Worm (Caenorhabditis elegans) whole organism, L1 larva: ENCODE data around the gene tag-234.

Source experiments
- Y116A8C.19 ChIP-seq: sonication (generic microtip); optimal IDR thresholded peaks from 2 replicates; lab custom pipeline; 2016; ENCODE audit warnings: missing compliant biosample characterization, missing genetic modification characterization, borderline replicate concordance
- ceh-63 ChIP-seq: fragments of 200-800 bp; sonication (Bioruptor generic); optimal IDR thresholded peaks from 2 replicates; lab custom pipeline; 2018; ENCODE audit warnings: mild to moderate bottlenecking, missing genetic modification characterization, missing compliant biosample characterization
- ceh-82 ChIP-seq, 3 experiments: fragments of 150-350 bp in 1 of 3; sonication (generic microtip) in 2 of 3; optimal IDR thresholded peaks; 2 replicates each; lab custom pipeline; 2014 to 2017; ENCODE audit warnings: missing biosample characterization in 3 of 3, missing genetic modification characterization in 3 of 3
- ceh-88 ChIP-seq: fragments of 200-800 bp; sonication (Bioruptor generic); IDR thresholded peaks from 2 replicates; pipeline ENCODE4 v1.3.6; 2022; ENCODE audit warnings: missing genetic modification characterization, missing compliant biosample characterization
- efl-1 ChIP-seq, 4 experiments: fragments of 150-350 bp; optimal IDR thresholded peaks in 3 of 4; peaks in 1 of 4; 1 replicate in 1 of 4; 2 replicates in 3 of 4; lab custom pipeline; 2014; ENCODE audit warnings: missing biosample characterization in 2 of 4, missing genetic modification characterization in 2 of 4, missing genetic modification reagents in 2 of 4
- efl-3 ChIP-seq: fragments of 200-800 bp; sonication (Bioruptor generic); optimal IDR thresholded peaks from 2 replicates; lab custom pipeline; 2018; ENCODE audit warnings: mild to moderate bottlenecking, missing genetic modification characterization, missing compliant biosample characterization
- egl-27 ChIP-seq, 2 experiments: fragments of 150-350 bp in 1 of 2; sonication (generic microtip); optimal IDR thresholded peaks; 3 replicates each; lab custom pipeline; 2017 to 2018; ENCODE audit warnings: missing biosample characterization in 2 of 2, missing genetic modification characterization in 2 of 2, missing genetic modification reagents in 2 of 2
- elt-2 ChIP-seq: sonication (generic microtip); optimal IDR thresholded peaks from 2 replicates; lab custom pipeline; 2016; ENCODE audit warnings: missing genetic modification characterization, mild to moderate bottlenecking, inconsistent platforms, missing compliant biosample characterization, missing genetic modification reagents
- fkh-10 ChIP-seq: sonication (generic microtip); optimal IDR thresholded peaks from 2 replicates; lab custom pipeline; 2017; ENCODE audit warnings: missing biosample characterization, missing genetic modification reagents, missing genetic modification characterization
- fkh-8 ChIP-seq: sonication (generic microtip); optimal IDR thresholded peaks from 2 replicates; lab custom pipeline; 2016; ENCODE audit warnings: mild to moderate bottlenecking, missing genetic modification characterization, missing compliant biosample characterization
- fos-1 ChIP-seq: fragments of 150-350 bp; optimal IDR thresholded peaks from 2 replicates; lab custom pipeline; 2014; ENCODE audit warnings: missing biosample characterization, missing genetic modification characterization
- grh-1 ChIP-seq: fragments of 200-800 bp; sonication (Bioruptor generic); IDR thresholded peaks from 2 replicates; pipeline ENCODE4 v1.3.6; 2022; ENCODE audit warnings: missing genetic modification reagents, missing genetic modification characterization, missing compliant biosample characterization
- hlh-4 ChIP-seq: sonication (generic microtip); optimal IDR thresholded peaks from 2 replicates; lab custom pipeline; 2016; ENCODE audit warnings: mild to moderate bottlenecking, missing genetic modification characterization, missing compliant biosample characterization
- irx-1 ChIP-seq: sonication (generic microtip); optimal IDR thresholded peaks from 2 replicates; lab custom pipeline; 2016; ENCODE audit warnings: missing genetic modification characterization, missing compliant biosample characterization
- jun-1 ChIP-seq: fragments of 150-350 bp; optimal IDR thresholded peaks from 2 replicates; lab custom pipeline; 2014; ENCODE audit warnings: missing biosample characterization, missing genetic modification reagents, missing genetic modification characterization
- lin-14 ChIP-seq: fragments of 200-800 bp; sonication (Bioruptor generic); optimal IDR thresholded peaks from 2 replicates; lab custom pipeline; 2018; ENCODE audit warnings: mild to moderate bottlenecking, missing genetic modification characterization, moderate library complexity, missing compliant biosample characterization
- lin-35 ChIP-seq, 2 experiments: fragments of 150-350 bp; optimal IDR thresholded peaks; 2 replicates each; lab custom pipeline; 2014; ENCODE audit warnings: missing biosample characterization in 2 of 2, missing genetic modification characterization in 2 of 2, missing genetic modification reagents in 2 of 2
- lin-39 ChIP-seq: fragments of 150-350 bp; optimal IDR thresholded peaks from 2 replicates; lab custom pipeline; 2014; ENCODE audit warnings: missing biosample characterization, missing genetic modification reagents, missing genetic modification characterization
- lir-3 ChIP-seq: sonication (generic microtip); optimal IDR thresholded peaks from 2 replicates; lab custom pipeline; 2016; ENCODE audit warnings: mild to moderate bottlenecking, missing genetic modification characterization, moderate library complexity, missing compliant biosample characterization; ENCODE audit not compliant: poor library complexity
- lsy-2 ChIP-seq, 2 experiments: fragments of 150-350 bp; optimal IDR thresholded peaks; 2 replicates each; lab custom pipeline; 2014; ENCODE audit warnings: missing biosample characterization in 2 of 2, missing genetic modification characterization in 2 of 2
- mab-9 ChIP-seq: fragments of 200-800 bp; sonication (Bioruptor generic); IDR thresholded peaks from 2 replicates; pipeline ENCODE4 v1.3.6; 2022; ENCODE audit warnings: missing genetic modification reagents, missing genetic modification characterization, missing compliant biosample characterization
- mdl-1 ChIP-seq, 2 experiments: fragments of 150-350 bp; optimal IDR thresholded peaks; 2 replicates each; lab custom pipeline; 2014 to 2017; ENCODE audit warnings: missing biosample characterization in 2 of 2, missing genetic modification characterization in 2 of 2, inconsistent platforms in 1 of 2
- mef-2 ChIP-seq: fragments of 150-350 bp; optimal IDR thresholded peaks from 2 replicates; lab custom pipeline; 2014; ENCODE audit warnings: missing biosample characterization, missing genetic modification characterization
- mep-1 ChIP-seq: fragments of 150-350 bp; optimal IDR thresholded peaks from 2 replicates; lab custom pipeline; 2014; ENCODE audit warnings: missing biosample characterization, missing genetic modification characterization
- nhr-11 ChIP-seq: fragments of 150-350 bp; optimal IDR thresholded peaks from 2 replicates; lab custom pipeline; 2014; ENCODE audit warnings: missing biosample characterization, missing genetic modification characterization
- nhr-12 ChIP-seq: sonication (generic microtip); optimal IDR thresholded peaks from 2 replicates; lab custom pipeline; 2017; ENCODE audit warnings: missing biosample characterization, missing genetic modification characterization
- nhr-19 ChIP-seq: fragments of 200-800 bp; sonication (Bioruptor generic); conservative IDR thresholded peaks from 2 replicates; pipeline ENCODE4 v1.3.6; 2022; ENCODE audit warnings: missing genetic modification characterization, missing compliant biosample characterization
- nhr-20 ChIP-seq: sonication (generic microtip); optimal IDR thresholded peaks from 2 replicates; lab custom pipeline; 2016; ENCODE audit warnings: mild to moderate bottlenecking, missing genetic modification characterization, missing compliant biosample characterization
- nhr-237 ChIP-seq: fragments of 150-350 bp; optimal IDR thresholded peaks from 2 replicates; lab custom pipeline; 2014; ENCODE audit warnings: missing biosample characterization, missing genetic modification characterization
- nhr-28 ChIP-seq: fragments of 150-350 bp; optimal IDR thresholded peaks from 2 replicates; lab custom pipeline; 2014; ENCODE audit warnings: missing biosample characterization, missing genetic modification characterization
- nhr-47 ChIP-seq: sonication (generic microtip); optimal IDR thresholded peaks from 2 replicates; lab custom pipeline; 2016; ENCODE audit warnings: mild to moderate bottlenecking, missing genetic modification characterization, moderate library complexity, missing compliant biosample characterization
- nhr-71 ChIP-seq: sonication (generic microtip); optimal IDR thresholded peaks from 2 replicates; lab custom pipeline; 2016; ENCODE audit warnings: mild to moderate bottlenecking, missing genetic modification characterization, moderate library complexity, missing compliant biosample characterization
- nhr-76 ChIP-seq: sonication (generic microtip); optimal IDR thresholded peaks from 2 replicates; lab custom pipeline; 2017; ENCODE audit warnings: missing biosample characterization, missing genetic modification characterization
- nhr-84 ChIP-seq: sonication (generic microtip); optimal IDR thresholded peaks from 2 replicates; lab custom pipeline; 2017; ENCODE audit warnings: missing biosample characterization, missing genetic modification characterization
- nhr-90 ChIP-seq: sonication (generic microtip); optimal IDR thresholded peaks from 2 replicates; lab custom pipeline; 2016; ENCODE audit warnings: mild to moderate bottlenecking, missing genetic modification characterization, missing compliant biosample characterization; ENCODE audit not compliant: poor library complexity
- pag-3 ChIP-seq: sonication (generic microtip); optimal IDR thresholded peaks from 2 replicates; lab custom pipeline; 2017; ENCODE audit warnings: missing genetic modification characterization, mild to moderate bottlenecking, missing compliant biosample characterization, antibody characterized with exemption, borderline replicate concordance; ENCODE audit not compliant: insufficient read depth
- pax-3 ChIP-seq: fragments of 200-800 bp; sonication (Bioruptor generic); optimal IDR thresholded peaks from 2 replicates; lab custom pipeline; 2018; ENCODE audit warnings: mild to moderate bottlenecking, missing genetic modification characterization, moderate library complexity, missing compliant biosample characterization
- pqm-1 ChIP-seq: sonication (generic microtip); optimal IDR thresholded peaks from 3 replicates; lab custom pipeline; 2017; ENCODE audit warnings: missing biosample characterization, missing genetic modification characterization
- skn-1 ChIP-seq: fragments of 150-350 bp; optimal IDR thresholded peaks from 2 replicates; lab custom pipeline; 2014; ENCODE audit warnings: missing biosample characterization, missing genetic modification characterization
- snpc-4 ChIP-seq: fragments of 150-350 bp; optimal IDR thresholded peaks from 2 replicates; lab custom pipeline; 2014; ENCODE audit warnings: missing biosample characterization, missing genetic modification characterization
- snu-23 ChIP-seq: sonication (generic microtip); optimal IDR thresholded peaks from 2 replicates; lab custom pipeline; 2016; ENCODE audit warnings: missing genetic modification characterization, missing compliant biosample characterization
- sox-4 ChIP-seq: sonication (generic microtip); optimal IDR thresholded peaks from 2 replicates; lab custom pipeline; 2016; ENCODE audit warnings: missing genetic modification characterization, missing compliant biosample characterization
- sptf-1 ChIP-seq: fragments of 150-350 bp; optimal IDR thresholded peaks from 2 replicates; lab custom pipeline; 2014; ENCODE audit warnings: missing biosample characterization, missing genetic modification characterization
- sup-37 ChIP-seq: fragments of 200-800 bp; sonication (Bioruptor generic); optimal IDR thresholded peaks from 2 replicates; lab custom pipeline; 2018; ENCODE audit warnings: mild to moderate bottlenecking, missing genetic modification characterization, missing compliant biosample characterization
- tbx-2 ChIP-seq: sonication (generic microtip); optimal IDR thresholded peaks from 2 replicates; lab custom pipeline; 2016; ENCODE audit warnings: missing genetic modification characterization, missing compliant biosample characterization
- tlp-1 ChIP-seq: fragments of 150-350 bp; optimal IDR thresholded peaks from 2 replicates; lab custom pipeline; 2014; ENCODE audit warnings: missing biosample characterization, missing genetic modification characterization
- unc-30 ChIP-seq: sonication (generic microtip); optimal IDR thresholded peaks from 2 replicates; lab custom pipeline; 2017; ENCODE audit warnings: missing biosample characterization, missing genetic modification characterization
- unc-62 ChIP-seq: fragments of 150-350 bp; optimal IDR thresholded peaks from 2 replicates; lab custom pipeline; 2014; ENCODE audit warnings: missing biosample characterization, missing genetic modification reagents, missing genetic modification characterization
- unc-86 ChIP-seq: sonication (generic microtip); optimal IDR thresholded peaks from 2 replicates; lab custom pipeline; 2016; ENCODE audit warnings: missing genetic modification characterization, missing compliant biosample characterization
- xbp-1 ChIP-seq: sonication (generic microtip); optimal IDR thresholded peaks from 2 replicates; lab custom pipeline; 2016; ENCODE audit warnings: missing genetic modification characterization, missing compliant biosample characterization
- zip-4 ChIP-seq: fragments of 200-800 bp; sonication (Bioruptor generic); optimal IDR thresholded peaks from 2 replicates; lab custom pipeline; 2018; ENCODE audit warnings: mild to moderate bottlenecking, missing genetic modification characterization, moderate library complexity, missing compliant biosample characterization
- ztf-4 ChIP-seq: fragments of 150-350 bp; optimal IDR thresholded peaks from 2 replicates; lab custom pipeline; 2014; ENCODE audit warnings: missing biosample characterization, missing genetic modification characterization

Gene tag-234

DNA sequence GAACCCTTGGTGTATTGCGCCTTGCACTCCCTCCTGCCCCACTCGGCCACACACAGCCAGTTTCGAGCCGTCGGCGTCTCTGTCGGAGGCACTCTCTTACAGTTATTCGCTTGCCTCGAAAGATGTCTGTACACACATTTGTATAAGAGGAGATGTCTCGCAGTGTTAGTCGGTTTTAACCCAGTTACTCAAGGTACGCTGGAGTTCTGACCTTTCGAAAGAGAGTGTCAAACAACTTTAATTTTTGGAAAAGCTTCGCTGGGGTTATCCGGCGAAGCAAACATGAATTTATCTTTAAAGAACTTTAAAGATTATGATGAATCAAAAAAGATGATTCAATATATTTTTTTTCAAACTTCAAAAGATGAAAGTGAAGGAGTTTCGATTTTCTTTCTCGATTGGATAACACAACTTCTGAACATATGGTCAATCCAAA, 19.3 kb upstream of the tag-234 start (continued):
- TF ChIP-seq egl-27 (tag; optimal IDR thresholded peaks at IDR 0.05; lab: Kevin White, UChicago) (peak; percentile 86 to 97), tlp-1 (peak; percentile 73), xbp-1 (peak; percentile 99), nhr-76 (tag; lab: Kevin White, UChicago) (peak; percentile 80), skn-1 (tag; lab: Kevin White, UChicago) (peak; percentile 91), mdl-1 (tag; optimal IDR thresholded peaks at IDR 0.05; lab: Kevin White, UChicago) (peak; percentile 46 to 94), Y116A8C.19 (peak; percentile 48), pag-3 (tag; lab: Kevin White, UChicago) (peak; percentile 79), ceh-63 (GFP tag; lab: Kevin White, UChicago) (peak; percentile 96), sox-4 (tag; lab: Kevin White, UChicago) (peak; percentile 99), mab-9 (GFP tag; lab: Robert Waterston, UW) (peak; percentile 99), fos-1 (tag; lab: Kevin White, UChicago) (peak; percentile 98), unc-86 (tag; lab: Kevin White, UChicago) (peak; percentile 99), zip-4 (GFP tag; lab: Kevin White, UChicago) (peak; percentile 95), nhr-28 (tag; lab: Kevin White, UChicago) (peak; percentile 77), ceh-82 (tag; optimal IDR thresholded peaks at IDR 0.05; lab: Kevin White, UChicago) (peak; percentile 95 to 98 (median 98)), ztf-4 (peak; percentile 98), nhr-20 (tag; lab: Kevin White, UChicago) (peak; percentile 100), snpc-4 (tag; lab: Kevin White, UChicago) (peak; percentile 100), irx-1 (peak; percentile 100), sptf-1 (tag; lab: Kevin White, UChicago) (no peak), lin-39 (tag; lab: Kevin White, UChicago) (peak; percentile 99), jun-1 (tag; lab: Kevin White, UChicago) (peak; percentile 98), mep-1 (tag; lab: Kevin White, UChicago) (peak; percentile 99), nhr-237 (peak; percentile 98), elt-2 (tag; lab: Kevin White, UChicago) (peak; percentile 100), tbx-2 (peak; percentile 100), nhr-11 (tag; lab: Kevin White, UChicago) (peak; percentile 98), unc-62 (GFP tag; lab: Kevin White, UChicago) (no peak), grh-1 (GFP tag; lab: Robert Waterston, UW) (peak; percentile 99), unc-30 (tag; lab: Kevin White, UChicago) (peak; percentile 82), snu-23 (peak; percentile 100), lin-35 (GFP tag; optimal IDR thresholded peaks at IDR 0.05; lab: Kevin White, UChicago) (peak; percentile 89 to 95), pax-3 (tag; lab: Kevin White, UChicago) (peak; percentile 99), pqm-1 (tag; lab: Kevin White, UChicago) (peak; percentile 76), lir-3 (tag; lab: Kevin White, UChicago) (peak; percentile 96), nhr-12 (tag; lab: Kevin White, UChicago) (peak; percentile 80), nhr-71 (tag; lab: Kevin White, UChicago) (peak; percentile 100), ceh-88 (GFP tag; lab: Robert Waterston, UW) (peak; percentile 99), fkh-10 (peak; percentile 99), efl-3 (GFP tag; lab: Kevin White, UChicago) (peak; percentile 90), nhr-47 (tag; lab: Kevin White, UChicago) (peak; percentile 100), mef-2 (peak; percentile 93), sup-37 (GFP tag; lab: Kevin White, UChicago) (peak; percentile 99), nhr-19 (peak; percentile 99), lin-14 (GFP tag; lab: Kevin White, UChicago) (peak; percentile 99), lsy-2 (tag; optimal IDR thresholded peaks at IDR 0.05; lab: Kevin White, UChicago) (peak; percentile 96 to 97), hlh-4 (peak; percentile 79), nhr-84 (tag; lab: Kevin White, UChicago) (peak; percentile 85), efl-1 (optimal IDR thresholded peaks at IDR 0.05; lab: Kevin White, UChicago) (peak; percentile 92), efl-1 (GFP tag; optimal IDR thresholded peaks at IDR 0.05 in 1 of 2; lab: Kevin White, UChicago) (peak; percentile 77 to 98), nhr-90 (peak; percentile 100), fkh-8 (tag; lab: Kevin White, UChicago) (peak; percentile 100)
